Fruit fly (Drosophila melanogaster) whole organism, wandering third instar larva: ENCODE measurements around the gene CG34354.

Experiments
- CrebA ChIP-seq: fragments of 200-800 bp; sonication (Bioruptor generic); optimal IDR thresholded peaks from 2 replicates; lab custom pipeline; 2016; ENCODE audit warnings: missing biosample characterization, mild to moderate bottlenecking, missing genetic modification characterization, borderline replicate concordance
- Dfd ChIP-seq: fragments of >200 bp; optimal IDR thresholded peaks from 2 replicates; lab custom pipeline; 2017; ENCODE audit warnings: missing biosample characterization, missing genetic modification characterization
- Dif ChIP-seq: fragments of 200-275, 200-300 bp; sonication (Bioruptor generic); optimal IDR thresholded peaks from 2 replicates; lab custom pipeline; 2018; ENCODE audit warnings: missing biosample characterization, missing genetic modification characterization; ENCODE audit not compliant: partially characterized antibody
- GATAd ChIP-seq: sonication (Bioruptor generic); optimal IDR thresholded peaks from 2 replicates; lab custom pipeline; 2016; ENCODE audit warnings: missing biosample characterization, missing genetic modification characterization
- Hr78 ChIP-seq: fragments of >200 bp; optimal IDR thresholded peaks from 2 replicates; lab custom pipeline; 2017; ENCODE audit warnings: missing biosample characterization, missing genetic modification characterization
- Hr83 ChIP-seq: fragments of 200-300 bp; sonication (Bioruptor generic); optimal IDR thresholded peaks from 2 replicates; lab custom pipeline; 2016; ENCODE audit warnings: missing biosample characterization, mild to moderate bottlenecking, missing genetic modification characterization, moderate library complexity; ENCODE audit not compliant: poor library complexity, severe bottlenecking
- Mio ChIP-seq: sonication (Bioruptor generic); optimal IDR thresholded peaks from 2 replicates; lab custom pipeline; 2016; ENCODE audit warnings: missing biosample characterization, missing genetic modification characterization
- Myc ChIP-seq: fragments of >200 bp; optimal IDR thresholded peaks from 2 replicates; lab custom pipeline; 2017
- N ChIP-seq: fragments of >200 bp; optimal IDR thresholded peaks from 2 replicates; lab custom pipeline; 2018; ENCODE audit warnings: missing biosample characterization, missing external identifiers, missing genetic modification characterization
- Sp1 ChIP-seq: fragments of 200-800 bp; sonication (Bioruptor generic); optimal IDR thresholded peaks from 3 replicates; lab custom pipeline; 2019; ENCODE audit warnings: missing biosample characterization, mild to moderate bottlenecking, missing genetic modification characterization, moderate library complexity
- Vsx2 ChIP-seq: fragments of 200-300, 225-300 bp; sonication (Bioruptor generic); optimal IDR thresholded peaks from 2 replicates; lab custom pipeline; 2018; ENCODE audit warnings: missing biosample characterization, missing genetic modification characterization; ENCODE audit not compliant: partially characterized antibody
- br ChIP-seq: fragments of 200-800 bp; sonication (Bioruptor generic); optimal IDR thresholded peaks from 2 replicates; lab custom pipeline; 2016; ENCODE audit warnings: missing biosample characterization, missing genetic modification characterization
- brk ChIP-seq: fragments of 200-800 bp; sonication (Bioruptor generic); optimal IDR thresholded peaks from 2 replicates; lab custom pipeline; 2016; ENCODE audit warnings: missing biosample characterization, mild to moderate bottlenecking, missing genetic modification characterization
- foxo ChIP-seq, 2 experiments: fragments of 200-800 bp; sonication (Bioruptor generic); optimal IDR thresholded peaks; 2 replicates in 1 of 2; 3 replicates in 1 of 2; lab custom pipeline; 2016 to 2017; ENCODE audit warnings: missing biosample characterization in 2 of 2, missing genetic modification characterization in 2 of 2
- fru ChIP-seq: fragments of 200-800 bp; sonication (Bioruptor generic); optimal IDR thresholded peaks from 3 replicates; lab custom pipeline; 2016; ENCODE audit warnings: missing biosample characterization, mild to moderate bottlenecking, missing genetic modification characterization
- jim ChIP-seq: fragments of 175-275, 200-325 bp; sonication (Bioruptor generic); optimal IDR thresholded peaks from 2 replicates; lab custom pipeline; 2016; ENCODE audit warnings: missing biosample characterization, mild to moderate bottlenecking, missing genetic modification characterization
- pan ChIP-seq: fragments of >200 bp; optimal IDR thresholded peaks from 2 replicates; lab custom pipeline; 2017
- rgr ChIP-seq: fragments of 200-800 bp; sonication (Bioruptor generic); optimal IDR thresholded peaks from 3 replicates; lab custom pipeline; 2016; ENCODE audit warnings: missing biosample characterization, mild to moderate bottlenecking, missing genetic modification characterization
- sage ChIP-seq: fragments of 200-800 bp; sonication (Bioruptor generic); optimal IDR thresholded peaks from 2 replicates; lab custom pipeline; 2016; ENCODE audit warnings: missing biosample characterization, mild to moderate bottlenecking, missing genetic modification characterization
- woc ChIP-seq: sonication (Bioruptor generic); optimal IDR thresholded peaks from 2 replicates; lab custom pipeline; 2016; ENCODE audit warnings: missing biosample characterization, mild to moderate bottlenecking, missing genetic modification characterization

Gene CG34354

dm6 chr3R:28283419-28283818 lies 136.7 kb downstream of the CG34354 start, which contains the start of gene CG34437:
Gene CG34437 (plus strand): TSS chr3R:28283719.
- TF ChIP-seq GATAd (GFP tag; lab: Kevin White, UChicago) (no peak), foxo (GFP tag; optimal IDR thresholded peaks at IDR 0.05; lab: Kevin White, UChicago) (no peak), sage (GFP tag; lab: Kevin White, UChicago) (no peak), N (no peak), CrebA (GFP tag; lab: Kevin White, UChicago) (no peak), Vsx2 (GFP tag; lab: Kevin White, UChicago) (no peak), br (GFP tag; lab: Kevin White, UChicago) (no peak), Hr78 (GFP tag; lab: Kevin White, UChicago) (no peak), Dfd (GFP tag; lab: Kevin White, UChicago) (no peak), Sp1 (GFP tag; lab: Kevin White, UChicago) (no peak), pan (lab: Kevin White, UChicago) (no peak), Mio (no peak), Hr83 (no peak), Myc (no peak), fru (no peak), jim (GFP tag; lab: Kevin White, UChicago) (no peak), brk (no peak), rgr (GFP tag; lab: Kevin White, UChicago) (no peak), Dif (GFP tag; lab: Kevin White, UChicago) (no peak), woc (no peak)
